Worm (Caenorhabditis elegans): ENCODE data around the gene F40A3.6.

- TF ChIP-seq sma-3 (GFP tag; optimal IDR thresholded peaks at IDR 0.05): no peak
- TF ChIP-seq sem-4 (tag; optimal IDR thresholded peaks at IDR 0.05): no peak
- no peak for TF ChIP-seq sma-9 (GFP tag; optimal IDR thresholded peaks at IDR 0.05)
- TF ChIP-seq sma-9 (tag; optimal IDR thresholded peaks at IDR 0.05): no peak
- TF ChIP-seq ceh-16 (tag; optimal IDR thresholded peaks at IDR 0.05): no peak
- no peak for TF ChIP-seq lin-13 (GFP tag; optimal IDR thresholded peaks at IDR 0.05)
- no peak for TF ChIP-seq lin-39 (tag; optimal IDR thresholded peaks at IDR 0.05)
- TF ChIP-seq aly-2 (tag; optimal IDR thresholded peaks at IDR 0.05): no peak
- no peak for TF ChIP-seq ceh-82 (tag; optimal IDR thresholded peaks at IDR 0.05)
- no peak for TF ChIP-seq blmp-1 (tag; optimal IDR thresholded peaks at IDR 0.05; ENCODE audit: insufficient read depth)
These were observed 20.7 kb downstream of the F40A3.6 start for ce11 chrV:7872945-7873344.

Data from whole organism, L2 larva.